Fruit fly (Drosophila melanogaster) whole organism, embryonic: ENCODE results near the gene Chro.

Source experiments
- Awh ChIP-seq: fragments of 200-800 bp; sonication (Bioruptor generic); IDR thresholded peaks from 2 replicates; pipeline ENCODE4, ENCODE4 v1.3.6; 2022; ENCODE audit warnings: missing biosample characterization, missing genetic modification characterization
- CG15601 ChIP-seq: fragments of 200-800 bp; sonication (Bioruptor generic); optimal IDR thresholded peaks from 3 replicates; lab custom pipeline; 2019; ENCODE audit warnings: missing biosample characterization, mild to moderate bottlenecking, missing genetic modification characterization, moderate library complexity
- CG4282 ChIP-seq: fragments of 200-800 bp; sonication (Bioruptor generic); optimal IDR thresholded peaks from 2 replicates; lab custom pipeline; 2016; ENCODE audit warnings: missing biosample characterization, missing genetic modification characterization
- CG9727 ChIP-seq: fragments of 200-800 bp; sonication (Bioruptor generic); optimal IDR thresholded peaks from 3 replicates; lab custom pipeline; 2017; ENCODE audit warnings: missing biosample characterization, mild to moderate bottlenecking, missing genetic modification characterization
- Dll ChIP-seq: fragments of 200-800 bp; sonication (Bioruptor generic); IDR thresholded peaks from 4 replicates; pipeline ENCODE4 v1.3.6; 2022; ENCODE audit warnings: missing biosample characterization, missing genetic modification characterization; ENCODE audit not compliant: partially characterized antibody
- Lim3 ChIP-seq: fragments of 200-800 bp; sonication (Bioruptor generic); IDR thresholded peaks from 2 replicates; pipeline ENCODE4 v1.3.6; 2022; ENCODE audit warnings: missing biosample characterization, missing genetic modification characterization
- NfI ChIP-seq: fragments of 200-800 bp; sonication (Bioruptor generic); optimal IDR thresholded peaks from 3 replicates; lab custom pipeline; 2018; ENCODE audit warnings: missing biosample characterization, mild to moderate bottlenecking, missing genetic modification characterization, moderate library complexity
- Oli ChIP-seq: fragments of 200-800 bp; sonication (Bioruptor generic); optimal IDR thresholded peaks from 2 replicates; lab custom pipeline; 2018; ENCODE audit warnings: missing biosample characterization, mild to moderate bottlenecking, missing genetic modification characterization, moderate library complexity
- Side ChIP-seq: fragments of 200-800 bp; sonication (Bioruptor generic); optimal IDR thresholded peaks from 2 replicates; lab custom pipeline; 2016; ENCODE audit warnings: missing biosample characterization, missing genetic modification characterization
- bsh ChIP-seq, 2 experiments: fragments of 200-800 bp; sonication (Bioruptor generic); optimal IDR thresholded peaks; 2 replicates each; lab custom pipeline; 2017 to 2018; ENCODE audit warnings: mild to moderate bottlenecking in 2 of 2, missing biosample characterization in 2 of 2, missing genetic modification characterization in 2 of 2, moderate library complexity in 1 of 2
- mam ChIP-seq: fragments of 200-800 bp; sonication (Bioruptor generic); optimal IDR thresholded peaks from 3 replicates; lab custom pipeline; 2016; ENCODE audit warnings: missing biosample characterization, missing genetic modification characterization
- trh ChIP-seq: fragments of 200-800 bp; sonication (Bioruptor generic); optimal IDR thresholded peaks from 2 replicates; lab custom pipeline; 2016; ENCODE audit warnings: missing biosample characterization, missing genetic modification characterization

- TF ChIP-seq Dll (GFP tag; lab: Robert Waterston, UW) (no peak), NfI (GFP tag; lab: Kevin White, UChicago) (no peak), CG9727 (GFP tag; lab: Kevin White, UChicago) (no peak), Lim3 (GFP tag; lab: Robert Waterston, UW) (no peak), mam (GFP tag; lab: Kevin White, UChicago) (no peak), bsh (GFP tag; optimal IDR thresholded peaks at IDR 0.05; lab: Kevin White, UChicago) (no peak), trh (GFP tag; lab: Kevin White, UChicago) (no peak), Side (GFP tag; lab: Kevin White, UChicago) (no peak), CG4282 (GFP tag; lab: Kevin White, UChicago) (no peak), CG15601 (no peak), Awh (no peak), Oli (tag; lab: Kevin White, UChicago) (no peak)
Measured at dm6 chr3L:22890024-22890423, 11.2 kb upstream of the Chro start.
